Worm (Caenorhabditis elegans): ENCODE results near the gene Y43D4A.1.
A peak's percentile ranks its signal among the peaks of the same experiment; 100 is the strongest.

Y43D4A.1 gene

DNA sequence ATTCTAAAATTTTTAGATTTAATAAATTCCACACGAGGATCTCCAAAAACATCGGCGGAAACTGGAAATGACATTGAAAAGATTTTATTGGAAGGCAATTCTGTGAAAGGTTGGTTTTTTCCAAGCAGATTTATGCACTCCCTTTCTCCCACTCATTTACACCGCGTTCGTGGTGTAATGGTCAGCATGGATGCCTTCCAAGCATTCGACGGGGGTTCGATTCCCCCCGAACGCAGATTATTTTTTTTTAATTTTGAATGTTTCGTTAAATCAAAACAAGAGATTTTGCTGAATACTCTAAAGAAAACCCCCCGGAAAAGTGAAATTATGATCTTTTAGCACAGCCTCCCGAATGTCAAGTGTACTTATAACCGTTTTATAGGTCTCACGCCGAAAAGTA, 32.3 kb downstream of the Y43D4A.1 start (continued):
- TF ChIP-seq unc-3 (GFP tag; conservative IDR thresholded peaks at IDR 0.05) (0 out of 2 replicates have a peak, but pooled peaks have one; percentile 27), unc-3 (tag; optimal IDR thresholded peaks at IDR 0.05) (no peak)

- TF ChIP-seq elt-4 (tag; optimal IDR thresholded peaks at IDR 0.05) (no peak), pha-4 (tag; optimal IDR thresholded peaks at IDR 0.05) (no peak), elt-2 (tag; optimal IDR thresholded peaks at IDR 0.05) (no peak), ets-4 (tag; optimal IDR thresholded peaks at IDR 0.05) (no peak), fkh-10 (GFP tag; optimal IDR thresholded peaks at IDR 0.05) (no peak), hlh-8 (tag; optimal IDR thresholded peaks at IDR 0.05) (no peak), zip-5 (tag; optimal IDR thresholded peaks at IDR 0.05) (no peak), nhr-11 (tag; optimal IDR thresholded peaks at IDR 0.05) (no peak), gmeb-2 (tag; optimal IDR thresholded peaks at IDR 0.05) (no peak), unc-3 (GFP tag; conservative IDR thresholded peaks at IDR 0.05) (no peak), unc-3 (tag; optimal IDR thresholded peaks at IDR 0.05) (no peak), dmd-4 (tag; optimal IDR thresholded peaks at IDR 0.05; ENCODE audit: borderline replicate concordance) (no peak), F13H6.1 (tag; optimal IDR thresholded peaks at IDR 0.05) (no peak), hlh-15 (tag; optimal IDR thresholded peaks at IDR 0.05) (no peak), che-1 (tag; optimal IDR thresholded peaks at IDR 0.05) (no peak)
Observed at ce11 chrIV:16776915-16777314, 33.3 kb downstream of the Y43D4A.1 start.

ce11 chrIV:16777758-16778157, 34.1 kb downstream of the Y43D4A.1 start:
- TF ChIP-seq ceh-22 (tag; optimal IDR thresholded peaks at IDR 0.05), result no peak

DNA sequence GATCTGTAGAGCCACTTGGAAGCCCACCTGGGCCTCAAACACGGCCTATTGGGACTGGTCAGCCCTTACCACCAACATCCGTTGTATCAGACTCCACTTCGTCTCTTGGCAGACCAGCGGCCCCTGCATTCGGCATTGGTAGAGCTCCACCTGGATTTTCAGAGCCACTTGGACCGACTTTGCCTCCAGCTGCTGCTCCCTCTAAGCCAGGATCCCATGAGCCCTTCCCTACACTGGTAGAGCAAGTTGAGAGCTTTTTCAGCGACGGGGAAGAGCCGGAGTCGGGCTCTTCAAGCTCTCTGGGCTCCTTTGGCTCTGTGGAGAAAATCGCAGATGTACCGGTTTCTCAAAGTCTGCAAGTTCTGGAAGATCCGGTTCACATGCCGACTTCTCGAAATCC, 35.0 kb downstream of the Y43D4A.1 start:
- TF ChIP-seq ceh-9 (tag; optimal IDR thresholded peaks at IDR 0.05) (no peak), tbx-2 (tag; optimal IDR thresholded peaks at IDR 0.05) (no peak), che-1 (tag; optimal IDR thresholded peaks at IDR 0.05) (no peak), tbx-7 (tag; optimal IDR thresholded peaks at IDR 0.05) (no peak), nhr-232 (tag; optimal IDR thresholded peaks at IDR 0.05) (no peak), C38D4.7 (GFP tag; optimal IDR thresholded peaks at IDR 0.05) (no peak), unc-86 (tag; optimal IDR thresholded peaks at IDR 0.05) (no peak)

DNA sequence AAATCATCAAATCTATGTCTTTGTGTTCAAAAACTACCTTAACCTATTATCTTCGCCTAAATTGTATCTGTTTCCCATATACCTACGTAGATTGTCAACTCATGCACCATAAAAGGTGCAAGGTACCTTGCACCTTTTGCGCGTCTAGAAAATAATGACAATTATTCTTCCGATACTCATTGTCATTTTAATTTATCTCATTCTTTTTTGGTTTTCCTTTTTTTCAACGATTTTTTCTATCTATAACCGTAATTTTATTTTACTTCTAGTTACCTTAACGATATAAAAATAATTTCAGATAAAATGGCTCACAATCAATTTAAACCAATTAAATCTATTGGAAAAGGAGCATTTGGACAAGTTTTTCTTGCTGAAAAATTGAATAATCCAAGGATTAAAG, 43.4 kb downstream of the Y43D4A.1 start, which contains the start of gene Y43D4A.6:
Gene Y43D4A.6 (plus strand): TSS at position 301 of the 400 bp plus-strand sequence.
- TF ChIP-seq ttx-3 (tag; optimal IDR thresholded peaks at IDR 0.05), result no peak
- no peak for TF ChIP-seq gmeb-2 (tag; optimal IDR thresholded peaks at IDR 0.05)
- no peak for TF ChIP-seq T23F11.4 (GFP tag; optimal IDR thresholded peaks at IDR 0.05)
- TF ChIP-seq pag-3 (tag; optimal IDR thresholded peaks at IDR 0.05; ENCODE audit: borderline replicate concordance), result no peak
- no peak for TF ChIP-seq ceh-2 (tag; optimal IDR thresholded peaks at IDR 0.05)
- no peak for TF ChIP-seq ceh-14 (tag; optimal IDR thresholded peaks at IDR 0.05)
- TF ChIP-seq lin-11 (tag; optimal IDR thresholded peaks at IDR 0.05), result no peak
- no peak for TF ChIP-seq nhr-232 (tag; optimal IDR thresholded peaks at IDR 0.05)
- TF ChIP-seq hlh-6 (tag; optimal IDR thresholded peaks at IDR 0.05), result no peak
- TF ChIP-seq pax-1 (tag; optimal IDR thresholded peaks at IDR 0.05), result no peak
- no peak for TF ChIP-seq ceh-22 (tag; optimal IDR thresholded peaks at IDR 0.05)
- TF ChIP-seq pros-1 (tag; optimal IDR thresholded peaks at IDR 0.05), result no peak
- TF ChIP-seq ref-2 (tag; optimal IDR thresholded peaks at IDR 0.05), result no peak
- TF ChIP-seq ceh-24 (tag; optimal IDR thresholded peaks at IDR 0.05), result no peak
